Worm (Caenorhabditis elegans): ENCODE results near the gene clec-265.
A peak's percentile ranks its signal among the peaks of the same experiment; 100 is the strongest.

clec-265 gene

DNA sequence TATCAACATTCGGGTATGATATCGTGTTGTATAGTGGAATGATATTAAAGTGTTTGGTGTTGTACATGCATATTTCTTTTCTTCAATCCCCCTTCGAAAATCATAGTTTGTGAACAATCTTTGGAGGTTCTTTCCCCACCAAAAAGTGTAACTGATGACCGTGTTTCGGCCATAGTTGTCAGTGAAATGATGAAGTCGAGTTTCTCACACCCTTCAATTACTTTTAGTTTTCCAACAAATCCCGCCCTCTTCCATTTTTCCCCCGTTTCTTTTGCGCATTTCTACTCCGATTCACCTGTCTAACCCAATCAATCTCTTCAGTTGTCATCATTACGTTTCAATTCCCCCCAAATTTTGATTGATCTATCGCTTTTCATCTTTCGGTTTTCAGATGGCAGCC is 6.4 kb upstream of the clec-265 start:
- TF ChIP-seq F13C5.2 (tag; optimal IDR thresholded peaks at IDR 0.05) (no peak), flt-1 (GFP tag; IDR thresholded peaks at IDR 0.05) (no peak), hmg-4 (GFP tag; optimal IDR thresholded peaks at IDR 0.05) (no peak), scrt-1 (GFP tag; IDR thresholded peaks at IDR 0.05) (no peak), pes-1 (GFP tag; IDR thresholded peaks at IDR 0.05) (no peak), ceh-13 (GFP tag; optimal IDR thresholded peaks at IDR 0.05) (no peak), ceh-36 (tag; optimal IDR thresholded peaks at IDR 0.05) (no peak), B0310.2 (tag; optimal IDR thresholded peaks at IDR 0.05) (no peak)

DNA sequence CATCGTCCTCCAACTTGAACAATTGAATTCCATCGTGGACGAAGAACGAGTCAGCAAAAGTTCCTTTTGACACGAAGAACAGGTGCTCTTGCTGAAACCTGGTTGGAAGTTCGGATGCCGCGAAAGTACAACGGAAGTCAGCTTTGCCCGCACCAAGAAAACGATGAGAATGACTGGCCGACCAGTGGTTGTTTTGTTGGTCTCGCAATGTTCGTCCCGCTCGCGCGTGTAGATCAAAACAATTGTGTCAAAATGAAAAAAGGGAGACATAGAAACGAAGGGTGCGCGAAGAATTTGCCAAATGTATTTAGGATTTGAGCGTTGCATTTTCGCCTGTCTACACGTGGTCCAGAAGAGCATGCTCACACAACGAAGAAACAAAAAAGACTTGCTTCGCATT is 2.6 kb upstream of the clec-265 start, which contains the start of gene M02F4.1:
M02F4.1 (minus strand) TSS at position 101 of the 400 bp plus-strand sequence.
- TF ChIP-seq tra-4 (tag; optimal IDR thresholded peaks at IDR 0.05) = no peak
- no peak for TF ChIP-seq ceh-36 (tag; optimal IDR thresholded peaks at IDR 0.05)
- no peak for TF ChIP-seq scrt-1 (GFP tag; IDR thresholded peaks at IDR 0.05)
- no peak for TF ChIP-seq flt-1 (GFP tag; IDR thresholded peaks at IDR 0.05)
- TF ChIP-seq hmg-4 (GFP tag; optimal IDR thresholded peaks at IDR 0.05) = no peak
- TF ChIP-seq pes-1 (GFP tag; IDR thresholded peaks at IDR 0.05) = no peak
- TF ChIP-seq tbx-37 (GFP tag; conservative IDR thresholded peaks at IDR 0.05) = no peak
- TF ChIP-seq B0310.2 (tag; optimal IDR thresholded peaks at IDR 0.05) = no peak
- no peak for TF ChIP-seq ets-7 (tag; optimal IDR thresholded peaks at IDR 0.05)
- no peak for TF ChIP-seq hnd-1 (tag; optimal IDR thresholded peaks at IDR 0.05)
- no peak for TF ChIP-seq aly-1 (tag; optimal IDR thresholded peaks at IDR 0.05)
- no peak for TF ChIP-seq hmbx-1 (tag; optimal IDR thresholded peaks at IDR 0.05)
- no peak for TF ChIP-seq tbx-11 (GFP tag; IDR thresholded peaks at IDR 0.05)
- no peak for TF ChIP-seq sea-1 (GFP tag; conservative IDR thresholded peaks at IDR 0.05)

DNA sequence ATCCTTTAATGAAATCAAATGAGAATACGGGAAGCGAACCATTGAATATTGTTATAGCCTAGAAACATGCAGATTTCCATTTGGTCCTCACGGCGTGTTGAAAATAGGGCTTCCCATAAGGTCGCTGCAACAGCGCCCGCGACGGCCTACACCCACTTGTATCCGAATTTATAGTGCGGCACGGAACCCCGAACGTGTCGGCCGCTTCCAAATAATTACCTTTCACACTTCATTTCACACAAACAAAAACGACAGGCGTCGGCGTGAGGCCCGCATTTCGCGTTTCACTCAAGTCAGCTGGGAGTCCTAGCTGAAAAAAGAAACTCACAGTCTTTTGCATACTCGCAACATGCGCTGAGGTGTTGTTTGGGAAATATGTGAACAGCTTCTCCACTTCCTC is 1.9 kb downstream of the clec-265 start:
- TF ChIP-seq scrt-1 (GFP tag; IDR thresholded peaks at IDR 0.05) = no peak
- no peak for TF ChIP-seq tbx-37 (GFP tag; conservative IDR thresholded peaks at IDR 0.05)
- TF ChIP-seq hmg-4 (GFP tag; optimal IDR thresholded peaks at IDR 0.05) = no peak
- no peak for TF ChIP-seq hnd-1 (tag; optimal IDR thresholded peaks at IDR 0.05)
- TF ChIP-seq pes-1 (GFP tag; IDR thresholded peaks at IDR 0.05) = no peak
- no peak for TF ChIP-seq flt-1 (GFP tag; IDR thresholded peaks at IDR 0.05)

DNA sequence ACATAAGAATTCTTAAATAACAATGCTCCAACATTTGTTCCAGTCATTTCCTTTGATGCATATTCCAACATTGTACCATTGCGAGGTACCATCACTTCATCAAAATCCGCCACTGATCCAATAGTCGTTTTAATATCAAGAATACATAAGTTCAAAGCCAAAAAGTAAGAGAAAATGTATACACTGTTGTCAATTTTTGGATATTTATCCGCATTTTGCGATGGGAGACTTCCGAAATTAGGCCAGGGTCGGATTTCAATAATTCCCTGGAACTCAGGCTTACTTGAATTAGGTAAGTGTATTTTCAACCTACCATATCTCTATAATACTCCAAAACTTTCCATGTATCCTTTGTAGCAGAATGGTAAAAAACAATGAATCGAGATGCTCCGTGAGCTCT is 2.6 kb downstream of the clec-265 start, which contains the start of gene M02F4.2:
M02F4.2 (minus strand) TSS at position 101 of the 400 bp plus-strand sequence.
- TF ChIP-seq sea-1 (GFP tag; conservative IDR thresholded peaks at IDR 0.05) (no peak), tbx-11 (GFP tag; IDR thresholded peaks at IDR 0.05) (no peak), flt-1 (GFP tag; IDR thresholded peaks at IDR 0.05) (no peak), pes-1 (GFP tag; IDR thresholded peaks at IDR 0.05) (no peak), aly-1 (tag; optimal IDR thresholded peaks at IDR 0.05) (no peak), tbx-37 (GFP tag; conservative IDR thresholded peaks at IDR 0.05) (no peak), hmg-4 (GFP tag; optimal IDR thresholded peaks at IDR 0.05) (no peak), ceh-13 (GFP tag; optimal IDR thresholded peaks at IDR 0.05) (no peak), hmbx-1 (tag; optimal IDR thresholded peaks at IDR 0.05) (no peak), ceh-36 (tag; optimal IDR thresholded peaks at IDR 0.05) (no peak), tra-4 (tag; optimal IDR thresholded peaks at IDR 0.05) (no peak), B0310.2 (tag; optimal IDR thresholded peaks at IDR 0.05) (no peak), scrt-1 (GFP tag; IDR thresholded peaks at IDR 0.05) (no peak), hnd-1 (tag; optimal IDR thresholded peaks at IDR 0.05) (no peak), ets-7 (tag; optimal IDR thresholded peaks at IDR 0.05) (no peak), F13C5.2 (tag; optimal IDR thresholded peaks at IDR 0.05) (no peak), ama-1 (optimal IDR thresholded peaks at IDR 0.05) (no peak)

DNA sequence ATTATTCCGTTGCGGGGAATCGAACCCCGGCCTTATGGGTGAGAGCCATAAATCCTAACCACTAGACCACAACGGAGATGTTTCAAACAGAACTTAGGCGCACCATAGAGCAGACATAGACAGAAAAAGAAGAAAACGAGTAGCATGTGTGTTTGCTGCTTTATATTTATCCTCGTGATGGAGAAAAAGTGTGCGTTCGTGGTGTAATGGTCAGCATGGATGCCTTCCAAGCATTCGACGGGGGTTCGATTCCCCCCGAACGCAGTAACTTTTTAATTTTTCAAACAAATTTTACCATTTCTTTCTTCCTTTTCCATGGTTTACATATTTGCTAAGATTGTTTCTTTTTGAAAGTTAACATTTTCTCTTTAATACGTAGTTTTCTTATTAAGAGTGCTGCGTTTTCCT is 4.4 kb downstream of the clec-265 start:
- TF ChIP-seq scrt-1 (GFP tag; IDR thresholded peaks at IDR 0.05) (peak; percentile 95), tbx-37 (GFP tag; conservative IDR thresholded peaks at IDR 0.05) (peak; percentile 91), flt-1 (GFP tag; IDR thresholded peaks at IDR 0.05) (peak; percentile 94), aly-1 (tag; optimal IDR thresholded peaks at IDR 0.05) (peak; percentile 89), hmg-4 (GFP tag; optimal IDR thresholded peaks at IDR 0.05) (peak; percentile 90), hnd-1 (tag; optimal IDR thresholded peaks at IDR 0.05) (peak; percentile 92), sea-1 (GFP tag; conservative IDR thresholded peaks at IDR 0.05) (peak; percentile 98), F13C5.2 (tag; optimal IDR thresholded peaks at IDR 0.05) (peak; percentile 98), ets-7 (tag; optimal IDR thresholded peaks at IDR 0.05) (peak; percentile 91), ama-1 (optimal IDR thresholded peaks at IDR 0.05) (no peak), hmbx-1 (tag; optimal IDR thresholded peaks at IDR 0.05) (peak; percentile 86), pes-1 (GFP tag; IDR thresholded peaks at IDR 0.05) (peak; percentile 94), ceh-13 (GFP tag; optimal IDR thresholded peaks at IDR 0.05) (peak; percentile 85), B0310.2 (tag; optimal IDR thresholded peaks at IDR 0.05) (peak; percentile 84), tbx-11 (GFP tag; IDR thresholded peaks at IDR 0.05) (peak; percentile 96), ceh-36 (tag; optimal IDR thresholded peaks at IDR 0.05) (peak; percentile 88), tra-4 (tag; optimal IDR thresholded peaks at IDR 0.05) (peak; percentile 77)

DNA sequence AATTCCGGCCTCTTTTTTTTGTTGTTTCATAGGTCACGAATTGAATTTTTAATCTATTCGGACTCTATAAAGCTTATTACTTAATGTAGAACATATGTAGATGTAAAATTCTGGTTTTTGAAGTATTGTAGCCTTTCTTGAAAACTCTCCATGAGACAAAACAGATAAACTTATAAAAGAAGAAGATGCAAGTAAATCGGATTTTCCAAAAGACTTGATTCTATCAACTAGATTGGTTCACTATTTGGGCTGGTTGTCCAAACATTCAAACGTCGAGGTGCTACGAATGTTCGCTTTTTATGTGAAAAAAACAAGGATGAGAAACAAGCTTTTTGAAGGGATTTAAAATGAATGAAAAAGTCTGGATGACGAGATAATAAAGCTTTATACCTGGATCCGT is 8.4 kb downstream of the clec-265 start:
- TF ChIP-seq ets-7 (tag; optimal IDR thresholded peaks at IDR 0.05) (no peak), pes-1 (GFP tag; IDR thresholded peaks at IDR 0.05) (no peak), ama-1 (optimal IDR thresholded peaks at IDR 0.05) (no peak), flt-1 (GFP tag; IDR thresholded peaks at IDR 0.05) (no peak), tbx-11 (GFP tag; IDR thresholded peaks at IDR 0.05) (no peak), scrt-1 (GFP tag; IDR thresholded peaks at IDR 0.05) (no peak), hmbx-1 (tag; optimal IDR thresholded peaks at IDR 0.05) (no peak), sea-1 (GFP tag; conservative IDR thresholded peaks at IDR 0.05) (no peak), tra-4 (tag; optimal IDR thresholded peaks at IDR 0.05) (no peak), aly-1 (tag; optimal IDR thresholded peaks at IDR 0.05) (no peak), F13C5.2 (tag; optimal IDR thresholded peaks at IDR 0.05) (no peak), hmg-4 (GFP tag; optimal IDR thresholded peaks at IDR 0.05) (no peak), B0310.2 (tag; optimal IDR thresholded peaks at IDR 0.05) (no peak)

DNA sequence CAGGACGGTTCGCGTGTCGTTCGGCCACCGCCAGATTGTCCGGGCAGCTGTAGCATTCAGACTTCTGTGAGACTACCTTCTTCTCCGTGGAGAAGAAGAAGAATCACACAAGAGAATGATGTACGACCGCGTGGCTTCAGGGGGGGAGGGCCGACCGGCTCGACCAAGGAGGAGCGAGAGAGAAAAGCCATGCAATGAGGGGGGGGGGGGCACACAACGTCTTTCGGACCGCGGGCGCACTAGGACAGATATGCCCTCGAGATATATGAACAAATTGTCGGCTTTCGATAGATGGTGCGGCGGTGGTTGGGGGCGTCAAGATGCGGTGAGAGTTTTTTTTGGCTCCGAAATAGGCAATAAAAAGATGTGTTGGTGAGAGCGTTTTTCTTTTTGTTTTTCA is 9.0 kb downstream of the clec-265 start:
- no peak for TF ChIP-seq ets-7 (tag; optimal IDR thresholded peaks at IDR 0.05)
- peak; percentile 50 for TF ChIP-seq hmg-4 (GFP tag; optimal IDR thresholded peaks at IDR 0.05)

DNA sequence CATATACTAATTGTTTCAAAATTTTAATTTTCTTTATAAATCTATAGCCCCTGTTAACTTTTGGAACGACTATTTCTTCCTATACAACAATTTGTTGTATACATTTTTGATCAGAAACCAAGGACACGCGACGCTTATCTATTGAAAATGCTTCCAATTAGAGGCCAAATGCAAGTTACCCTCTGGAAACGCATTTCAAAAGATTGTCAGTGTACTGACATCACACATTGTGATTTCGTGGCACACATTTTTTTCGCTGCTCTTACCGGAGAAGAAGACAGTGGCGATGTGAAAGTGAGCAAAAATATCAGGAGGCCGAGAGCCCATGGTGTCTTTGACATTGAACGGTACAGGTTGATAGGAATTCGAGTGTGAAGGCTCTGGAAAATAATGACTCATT is 13.9 kb downstream of the clec-265 start, which contains the start of gene cnnm-3:
cnnm-3 (minus strand) TSS at position 382 of the 400 bp plus-strand sequence.
- TF ChIP-seq pes-1 (GFP tag; IDR thresholded peaks at IDR 0.05) (no peak), hnd-1 (tag; optimal IDR thresholded peaks at IDR 0.05) (no peak), hmbx-1 (tag; optimal IDR thresholded peaks at IDR 0.05) (no peak), tbx-11 (GFP tag; IDR thresholded peaks at IDR 0.05) (no peak), aly-1 (tag; optimal IDR thresholded peaks at IDR 0.05) (no peak), sea-1 (GFP tag; conservative IDR thresholded peaks at IDR 0.05) (no peak), F13C5.2 (tag; optimal IDR thresholded peaks at IDR 0.05) (no peak), ama-1 (optimal IDR thresholded peaks at IDR 0.05) (no peak), tra-4 (tag; optimal IDR thresholded peaks at IDR 0.05) (no peak), scrt-1 (GFP tag; IDR thresholded peaks at IDR 0.05) (no peak), flt-1 (GFP tag; IDR thresholded peaks at IDR 0.05) (no peak), B0310.2 (tag; optimal IDR thresholded peaks at IDR 0.05) (no peak), ceh-36 (tag; optimal IDR thresholded peaks at IDR 0.05) (no peak), hmg-4 (GFP tag; optimal IDR thresholded peaks at IDR 0.05) (no peak), tbx-37 (GFP tag; conservative IDR thresholded peaks at IDR 0.05) (no peak), ets-7 (tag; optimal IDR thresholded peaks at IDR 0.05) (no peak), ceh-13 (GFP tag; optimal IDR thresholded peaks at IDR 0.05) (no peak)
